Worm (Caenorhabditis elegans): Measurements from ENCODE around the gene BE10.1.

BE10.1 gene

ce11 chrIII:12822608-12823261, 33.4 kb upstream of the BE10.1 start:
- no peak for TF ChIP-seq dpl-1 (GFP tag; optimal IDR thresholded peaks at IDR 0.05)
- no peak for TF ChIP-seq K12H6.12 (tag; optimal IDR thresholded peaks at IDR 0.05)
- TF ChIP-seq fkh-3 (tag; optimal IDR thresholded peaks at IDR 0.05): no peak
- TF ChIP-seq Y53G8AR.9 (GFP tag; conservative IDR thresholded peaks at IDR 0.05): no peak
- no peak for TF ChIP-seq rcor-1 (GFP tag; IDR thresholded peaks at IDR 0.05)
- no peak for TF ChIP-seq F22D6.2 (tag; optimal IDR thresholded peaks at IDR 0.05)
- TF ChIP-seq ztf-26 (tag; optimal IDR thresholded peaks at IDR 0.05): no peak
- TF ChIP-seq lag-1 (GFP tag; IDR thresholded peaks at IDR 0.05): no peak
- TF ChIP-seq mel-28 (tag; optimal IDR thresholded peaks at IDR 0.05; ENCODE audit: borderline replicate concordance): no peak
- no peak for TF ChIP-seq tbx-9 (tag; optimal IDR thresholded peaks at IDR 0.05; ENCODE audit: borderline replicate concordance)
- TF ChIP-seq B0261.1 (tag; optimal IDR thresholded peaks at IDR 0.05): no peak
- TF ChIP-seq D2030.7 (GFP tag; IDR thresholded peaks at IDR 0.05): no peak
- no peak for TF ChIP-seq Y53F4B.3 (GFP tag; IDR thresholded peaks at IDR 0.05)
- TF ChIP-seq cebp-1 (GFP tag; IDR thresholded peaks at IDR 0.05): no peak
- TF ChIP-seq cebp-1 (tag; optimal IDR thresholded peaks at IDR 0.05): no peak
- no peak for TF ChIP-seq F39B2.1 (GFP tag; IDR thresholded peaks at IDR 0.05)

- TF ChIP-seq attf-3 (GFP tag; conservative IDR thresholded peaks at IDR 0.05): peak; percentile 66
- TF ChIP-seq hmg-1.2 (GFP tag; IDR thresholded peaks at IDR 0.05): no peak
These were observed 32.0 kb upstream of the BE10.1 start for ce11 chrIII:12821331-12821730.

ce11 chrIII:12819909-12820308, 30.6 kb upstream of the BE10.1 start, which contains the start of the genes Y37D8A.2 and Y37D8A.25:
Gene Y37D8A.2, plus strand, starts transcription at chrIII:12820193.
Gene Y37D8A.25, minus strand, starts transcription at chrIII:12820253.
- TF ChIP-seq F55B11.4 (tag; optimal IDR thresholded peaks at IDR 0.05; ENCODE audit: borderline replicate concordance, insufficient read depth) (no peak), unc-130 (GFP tag; optimal IDR thresholded peaks at IDR 0.05) (no peak), nhr-27 (tag; optimal IDR thresholded peaks at IDR 0.05) (no peak), Y67H2A.10 (GFP tag; conservative IDR thresholded peaks at IDR 0.05) (no peak), chd-7 (tag; optimal IDR thresholded peaks at IDR 0.05) (no peak), gei-17 (GFP tag; optimal IDR thresholded peaks at IDR 0.05) (no peak), repo-1 (tag; optimal IDR thresholded peaks at IDR 0.05) (no peak)

- TF ChIP-seq K12H6.12 (tag; optimal IDR thresholded peaks at IDR 0.05): no peak
- TF ChIP-seq zim-3 (tag; optimal IDR thresholded peaks at IDR 0.05): no peak
- TF ChIP-seq madf-6 (GFP tag; IDR thresholded peaks at IDR 0.05): peak; percentile 59; the same call in 1 of the 2 replicates
- no peak for TF ChIP-seq ZK185.1 (tag; optimal IDR thresholded peaks at IDR 0.05; ENCODE audit: poor library complexity, severe bottlenecking)
- no peak for TF ChIP-seq attf-6 (GFP tag; IDR thresholded peaks at IDR 0.05)
- TF ChIP-seq sptf-2 (GFP tag; optimal IDR thresholded peaks at IDR 0.05): no peak
- no peak for TF ChIP-seq lin-40 (tag; optimal IDR thresholded peaks at IDR 0.05)
- no peak for TF ChIP-seq aptf-3 (GFP tag; IDR thresholded peaks at IDR 0.05)
- TF ChIP-seq madf-3 (GFP tag; IDR thresholded peaks at IDR 0.05): peak; percentile 65; the same call in 1 of the 2 replicates
- TF ChIP-seq nfya-2 (GFP tag; IDR thresholded peaks at IDR 0.05): no peak
- peak; percentile 65 for TF ChIP-seq efl-1 (GFP tag; optimal IDR thresholded peaks at IDR 0.05)
- TF ChIP-seq ets-4 (GFP tag; optimal IDR thresholded peaks at IDR 0.05): no peak
- no peak for TF ChIP-seq unc-62 (GFP tag; optimal IDR thresholded peaks at IDR 0.05)
- TF ChIP-seq F33H1.4 (GFP tag; IDR thresholded peaks at IDR 0.05): peak; percentile 39; the same call in 1 of the 2 replicates
- no peak for TF ChIP-seq lir-1 (GFP tag; conservative IDR thresholded peaks at IDR 0.05)
- no peak for TF ChIP-seq nfyb-1 (GFP tag; IDR thresholded peaks at IDR 0.05)
- TF ChIP-seq hmg-1.2 (GFP tag; IDR thresholded peaks at IDR 0.05): no peak
- TF ChIP-seq K11D2.4 (GFP tag; IDR thresholded peaks at IDR 0.05): no peak
- TF ChIP-seq D2030.7 (GFP tag; IDR thresholded peaks at IDR 0.05): peak; percentile 21; the same call in 1 of the 2 replicates
- TF ChIP-seq tbp1 (GFP tag; optimal IDR thresholded peaks at IDR 0.05): no peak
- no peak for TF ChIP-seq F37B4.10 (GFP tag; IDR thresholded peaks at IDR 0.05)
- TF ChIP-seq C17E4.6 (GFP tag; IDR thresholded peaks at IDR 0.05): no peak
- no peak for TF ChIP-seq tlf-1 (GFP tag; optimal IDR thresholded peaks at IDR 0.05)
These were observed 29.8 kb upstream of the BE10.1 start for ce11 chrIII:12819148-12819547.
